Worm (Caenorhabditis elegans) whole organism, mixed stage, embryonic: ENCODE measurements around the gene lec-2.

ENCODE experiments used
- elt-3 ChIP-seq: fragments of 150-350 bp; optimal IDR thresholded peaks from 2 replicates; lab custom pipeline; 2014; ENCODE audit warnings: missing biosample characterization, missing genetic modification characterization
- nhr-237 ChIP-seq: fragments of 150-350 bp; optimal IDR thresholded peaks from 2 replicates; lab custom pipeline; 2014; ENCODE audit warnings: missing biosample characterization, missing genetic modification characterization
- nhr-28 ChIP-seq: fragments of 150-350 bp; optimal IDR thresholded peaks from 2 replicates; lab custom pipeline; 2014; ENCODE audit warnings: missing biosample characterization, missing genetic modification characterization
- sptf-1 ChIP-seq: sonication (generic microtip); optimal IDR thresholded peaks from 2 replicates; lab custom pipeline; 2017; ENCODE audit warnings: mild to moderate bottlenecking, missing genetic modification characterization, moderate library complexity, missing compliant biosample characterization
- ztf-11 ChIP-seq: fragments of 150-350 bp; optimal IDR thresholded peaks from 2 replicates; lab custom pipeline; 2014; ENCODE audit warnings: missing biosample characterization, missing genetic modification characterization

DNA sequence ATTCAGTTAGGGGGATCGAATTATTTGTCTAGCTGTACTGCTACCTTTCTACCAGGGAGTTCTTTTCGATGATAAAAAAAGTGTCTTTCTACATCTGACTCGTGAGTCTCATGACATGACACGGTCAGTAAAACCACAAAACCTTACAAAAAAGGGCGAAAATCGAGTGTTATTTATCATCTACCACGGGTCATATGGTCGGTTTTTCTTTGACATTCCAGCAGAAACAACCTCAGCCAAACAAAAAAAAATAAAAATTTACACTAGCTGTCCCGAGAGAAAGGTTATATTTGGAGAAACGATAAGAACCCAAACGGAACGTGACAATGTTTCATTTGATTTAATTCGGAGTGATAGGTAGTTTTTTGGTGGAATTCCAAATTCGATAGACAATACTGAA is 3.7 kb upstream of the lec-2 start:
- no peak for TF ChIP-seq nhr-28 (tag; lab: Kevin White, UChicago)
- TF ChIP-seq sptf-1 (tag; lab: Kevin White, UChicago) = no peak
- TF ChIP-seq ztf-11 = no peak
- TF ChIP-seq elt-3 (tag; lab: Kevin White, UChicago) = no peak
- no peak for TF ChIP-seq nhr-237
